1 fruit fly cellular context compared by ENCODE assay signal in genomic region chr2L:10303786-10304185, dm6.
TF ChIP-seq lines count a peak whose summit lies in the region.

Gene nmd (minus strand): TSS chr2L:10303947.

TF ChIP-seq in whole organism, embryonic, 481 proteins besides CTCF, POLR2A, EP300 and RAD21 (continued from another document and continues in another):
- no peak for TF ChIP-seq CG12769 (tag; optimal IDR thresholded peaks at IDR 0.05; lab: Kevin White, UChicago)
- peak in 1 of 2 experiments; percentile 3 for TF ChIP-seq chif (GFP tag; optimal IDR thresholded peaks at IDR 0.05; lab: Kevin White, UChicago)
- no peak for TF ChIP-seq NFAT (GFP tag; IDR thresholded peaks at IDR 0.05; lab: Robert Waterston, UW)
- TF ChIP-seq exex (tag; optimal IDR thresholded peaks at IDR 0.05; lab: Kevin White, UChicago): no peak
- TF ChIP-seq Oaz (GFP tag; IDR thresholded peaks at IDR 0.05; lab: Robert Waterston, UW): no peak
- TF ChIP-seq CG8388 (GFP tag; optimal IDR thresholded peaks at IDR 0.05; lab: Kevin White, UChicago): no peak
- TF ChIP-seq cas (GFP tag; IDR thresholded peaks at IDR 0.05; lab: Robert Waterston, UW): no peak
- TF ChIP-seq CG10267 (tag; optimal IDR thresholded peaks at IDR 0.05; lab: Kevin White, UChicago): peak; percentile 14
- no peak for TF ChIP-seq CG11723 (GFP tag; optimal IDR thresholded peaks at IDR 0.05; lab: Kevin White, UChicago)
- no peak for TF ChIP-seq MTF-1 (GFP tag; optimal IDR thresholded peaks at IDR 0.05; lab: Kevin White, UChicago; ENCODE audit: borderline replicate concordance)
- TF ChIP-seq NC2β (GFP tag; optimal IDR thresholded peaks at IDR 0.05; lab: Kevin White, UChicago): peak; percentile 16
- TF ChIP-seq Dad (GFP tag; optimal IDR thresholded peaks at IDR 0.05; lab: Kevin White, UChicago): no peak
- TF ChIP-seq CG6765 (GFP tag; optimal IDR thresholded peaks at IDR 0.05; lab: Kevin White, UChicago): no peak
- TF ChIP-seq CG18262 (tag; optimal IDR thresholded peaks at IDR 0.05; lab: Kevin White, UChicago): no peak
- no peak for TF ChIP-seq E2f1 (GFP tag; IDR thresholded peaks at IDR 0.05; lab: Robert Waterston, UW)
- peak; percentile 50; the same call in 1 of the 3 replicates for TF ChIP-seq CG16813 (GFP tag; IDR thresholded peaks at IDR 0.05; lab: Robert Waterston, UW; ENCODE audit: partially characterized antibody)
- TF ChIP-seq Adf1 (GFP tag; IDR thresholded peaks at IDR 0.05; lab: Robert Waterston, UW): no peak
- TF ChIP-seq her (GFP tag; optimal IDR thresholded peaks at IDR 0.05; lab: Kevin White, UChicago): no peak
- peak; percentile 77 for TF ChIP-seq MESR4 (GFP tag; optimal IDR thresholded peaks at IDR 0.05; lab: Kevin White, UChicago)
- no peak for TF ChIP-seq CG32772 (GFP tag; IDR thresholded peaks at IDR 0.05; lab: Robert Waterston, UW)
- TF ChIP-seq en (GFP tag; optimal IDR thresholded peaks at IDR 0.05; lab: Kevin White, UChicago): no peak
- no peak for TF ChIP-seq repo (GFP tag; optimal IDR thresholded peaks at IDR 0.05; lab: Kevin White, UChicago)
- no peak for TF ChIP-seq vnd (GFP tag; IDR thresholded peaks at IDR 0.05; lab: Robert Waterston, UW; ENCODE audit: partially characterized antibody)
- no peak for TF ChIP-seq Mad (GFP tag; optimal IDR thresholded peaks at IDR 0.05; lab: Kevin White, UChicago)
- TF ChIP-seq ems (GFP tag; optimal IDR thresholded peaks at IDR 0.05; lab: Kevin White, UChicago): no peak
- TF ChIP-seq CG6813 (GFP tag; optimal IDR thresholded peaks at IDR 0.05; lab: Kevin White, UChicago): no peak
- TF ChIP-seq hkb (optimal IDR thresholded peaks at IDR 0.05; lab: Kevin White, UChicago): no peak
- no peak for TF ChIP-seq hkb (GFP tag; IDR thresholded peaks at IDR 0.05; lab: Robert Waterston, UW)
- no peak for TF ChIP-seq lbe (GFP tag; optimal IDR thresholded peaks at IDR 0.05; lab: Kevin White, UChicago)
- no peak for TF ChIP-seq Drgx (GFP tag; IDR thresholded peaks at IDR 0.05; lab: Robert Waterston, UW)
- TF ChIP-seq Jarid2 (GFP tag; optimal IDR thresholded peaks at IDR 0.05; lab: Kevin White, UChicago): no peak
- TF ChIP-seq CG9797 (GFP tag; optimal IDR thresholded peaks at IDR 0.05; lab: Kevin White, UChicago): peak; percentile 71
- no peak for TF ChIP-seq CG4282 (GFP tag; optimal IDR thresholded peaks at IDR 0.05; lab: Kevin White, UChicago)
- TF ChIP-seq CG14667 (GFP tag; IDR thresholded peaks at IDR 0.05; lab: Robert Waterston, UW): no peak
- TF ChIP-seq CG9437 (GFP tag; optimal IDR thresholded peaks at IDR 0.05; lab: Kevin White, UChicago): no peak
- TF ChIP-seq CG33557 (GFP tag; optimal IDR thresholded peaks at IDR 0.05; lab: Kevin White, UChicago): no peak
- no peak for TF ChIP-seq Side (GFP tag; optimal IDR thresholded peaks at IDR 0.05; lab: Kevin White, UChicago)
- no peak for TF ChIP-seq CG1647 (GFP tag; optimal IDR thresholded peaks at IDR 0.05; lab: Kevin White, UChicago)
- TF ChIP-seq Dref (GFP tag; IDR thresholded peaks at IDR 0.05; lab: Robert Waterston, UW): peak; percentile 59
- no peak for TF ChIP-seq crol (GFP tag; IDR thresholded peaks at IDR 0.05; lab: Robert Waterston, UW)
- no peak for TF ChIP-seq al (GFP tag; IDR thresholded peaks at IDR 0.05; lab: Robert Waterston, UW)
- TF ChIP-seq Lpt (GFP tag; optimal IDR thresholded peaks at IDR 0.05; lab: Kevin White, UChicago): no peak
- TF ChIP-seq slou (GFP tag; optimal IDR thresholded peaks at IDR 0.05; lab: Kevin White, UChicago): no peak
- TF ChIP-seq nerfin-1 (tag; optimal IDR thresholded peaks at IDR 0.05; lab: Kevin White, UChicago): no peak
- TF ChIP-seq fru (optimal IDR thresholded peaks at IDR 0.05; lab: Kevin White, UChicago): no peak
- no peak for TF ChIP-seq CG12744 (GFP tag; optimal IDR thresholded peaks at IDR 0.05; lab: Kevin White, UChicago)
- TF ChIP-seq unc-4 (GFP tag; IDR thresholded peaks at IDR 0.05; lab: Robert Waterston, UW; ENCODE audit: partially characterized antibody): peak; percentile 30; the same call in 1 of the 2 replicates
- TF ChIP-seq Stat92E (GFP tag; optimal IDR thresholded peaks at IDR 0.05; lab: Kevin White, UChicago): no peak
- no peak for TF ChIP-seq ato (GFP tag; IDR thresholded peaks at IDR 0.05; lab: Robert Waterston, UW; ENCODE audit: partially characterized antibody)
- no peak for TF ChIP-seq Meics (GFP tag; optimal IDR thresholded peaks at IDR 0.05; lab: Kevin White, UChicago)
- no peak for TF ChIP-seq CG13624 (GFP tag; optimal IDR thresholded peaks at IDR 0.05; lab: Kevin White, UChicago)
- peak; percentile 35; the same call in 1 of the 2 replicates for TF ChIP-seq slbo (GFP tag; IDR thresholded peaks at IDR 0.05; lab: Robert Waterston, UW)
- no peak for TF ChIP-seq sc (optimal IDR thresholded peaks at IDR 0.05; lab: Kevin White, UChicago)
- TF ChIP-seq sc (GFP tag; optimal IDR thresholded peaks at IDR 0.05; lab: Kevin White, UChicago): no peak
- TF ChIP-seq CG4617 (GFP tag; optimal IDR thresholded peaks at IDR 0.05; lab: Kevin White, UChicago; ENCODE audit: borderline replicate concordance): peak; percentile 70
- peak; percentile 19 for TF ChIP-seq mam (GFP tag; optimal IDR thresholded peaks at IDR 0.05; lab: Kevin White, UChicago)
- no peak for TF ChIP-seq corto (GFP tag; optimal IDR thresholded peaks at IDR 0.05; lab: Kevin White, UChicago)
- no peak for TF ChIP-seq scrt (GFP tag; optimal IDR thresholded peaks at IDR 0.05; lab: Kevin White, UChicago)
- TF ChIP-seq CG5245 (GFP tag; optimal IDR thresholded peaks at IDR 0.05; lab: Kevin White, UChicago): no peak
- TF ChIP-seq dm (GFP tag; optimal IDR thresholded peaks at IDR 0.05; lab: Kevin White, UChicago): peak; percentile 45
- no peak for TF ChIP-seq cad (GFP tag; optimal IDR thresholded peaks at IDR 0.05; lab: Kevin White, UChicago)
- no peak; the same call in 1 of the 2 replicates for TF ChIP-seq CG9932 (GFP tag; IDR thresholded peaks at IDR 0.05; lab: Robert Waterston, UW)
- TF ChIP-seq cwo (GFP tag; optimal IDR thresholded peaks at IDR 0.05; lab: Kevin White, UChicago): no peak
- TF ChIP-seq CG16815 (GFP tag; optimal IDR thresholded peaks at IDR 0.05; lab: Kevin White, UChicago): no peak
- no peak for TF ChIP-seq CG32767 (GFP tag; IDR thresholded peaks at IDR 0.05; lab: Robert Waterston, UW)
- TF ChIP-seq jing (GFP tag; optimal IDR thresholded peaks at IDR 0.05; lab: Kevin White, UChicago): no peak
- peak; percentile 6 for TF ChIP-seq CG2678 (tag; optimal IDR thresholded peaks at IDR 0.05; lab: Kevin White, UChicago)
- no peak for TF ChIP-seq TFAM (GFP tag; optimal IDR thresholded peaks at IDR 0.05; lab: Kevin White, UChicago)
- TF ChIP-seq fd102C (GFP tag; optimal IDR thresholded peaks at IDR 0.05; lab: Kevin White, UChicago): no peak
- no peak for TF ChIP-seq CG3065 (GFP tag; optimal IDR thresholded peaks at IDR 0.05; lab: Kevin White, UChicago)
- TF ChIP-seq CG11696 (GFP tag; IDR thresholded peaks at IDR 0.05; lab: Robert Waterston, UW): no peak
- peak; percentile 32 for TF ChIP-seq Hmr (GFP tag; optimal IDR thresholded peaks at IDR 0.05; lab: Kevin White, UChicago)
- TF ChIP-seq run (tag; optimal IDR thresholded peaks at IDR 0.05; lab: Kevin White, UChicago): no peak
- TF ChIP-seq CG8089 (GFP tag; optimal IDR thresholded peaks at IDR 0.05; lab: Kevin White, UChicago): no peak
- no peak for TF ChIP-seq nau (GFP tag; optimal IDR thresholded peaks at IDR 0.05; lab: Kevin White, UChicago)
- TF ChIP-seq CG12299 (tag; optimal IDR thresholded peaks at IDR 0.05; lab: Kevin White, UChicago): no peak
- peak; percentile 91 for TF ChIP-seq CG17385 (GFP tag; optimal IDR thresholded peaks at IDR 0.05; lab: Kevin White, UChicago)
- TF ChIP-seq HLH3B (GFP tag; IDR thresholded peaks at IDR 0.05; lab: Robert Waterston, UW): no peak
- no peak for TF ChIP-seq CG31388 (GFP tag; optimal IDR thresholded peaks at IDR 0.05; lab: Kevin White, UChicago)
- TF ChIP-seq CG34422 (GFP tag; IDR thresholded peaks at IDR 0.05; lab: Robert Waterston, UW): no peak
- no peak for TF ChIP-seq kah (GFP tag; optimal IDR thresholded peaks at IDR 0.05; lab: Kevin White, UChicago)
- TF ChIP-seq odd (GFP tag; optimal IDR thresholded peaks at IDR 0.05; lab: Kevin White, UChicago): no peak
- no peak for TF ChIP-seq ftz-f1 (GFP tag; optimal IDR thresholded peaks at IDR 0.05; lab: Kevin White, UChicago)
- TF ChIP-seq sens (GFP tag; lab: Kevin White, UChicago): no peak
- no peak for TF ChIP-seq croc (GFP tag; conservative IDR thresholded peaks at IDR 0.05; lab: Robert Waterston, UW)
- no peak for TF ChIP-seq CG6689 (GFP tag; IDR thresholded peaks at IDR 0.05; lab: Robert Waterston, UW)
- TF ChIP-seq ase (GFP tag; IDR thresholded peaks at IDR 0.05; lab: Robert Waterston, UW): no peak
- TF ChIP-seq CG1602 (GFP tag; optimal IDR thresholded peaks at IDR 0.05; lab: Kevin White, UChicago): no peak
- TF ChIP-seq CG17186 (GFP tag; optimal IDR thresholded peaks at IDR 0.05; lab: Kevin White, UChicago): peak; percentile 7
- TF ChIP-seq Ssrp (tag; optimal IDR thresholded peaks at IDR 0.05; lab: Kevin White, UChicago): no peak
- TF ChIP-seq CG7786 (GFP tag; optimal IDR thresholded peaks at IDR 0.05; lab: Kevin White, UChicago): no peak
- no peak for TF ChIP-seq CG32532 (GFP tag; IDR thresholded peaks at IDR 0.05; lab: Robert Waterston, UW)
- TF ChIP-seq PHDP (tag; optimal IDR thresholded peaks at IDR 0.05; lab: Kevin White, UChicago): no peak
- TF ChIP-seq CG14965 (GFP tag; optimal IDR thresholded peaks at IDR 0.05; lab: Kevin White, UChicago; ENCODE audit: borderline replicate concordance): no peak
- TF ChIP-seq lmd (GFP tag; IDR thresholded peaks at IDR 0.05; lab: Robert Waterston, UW): no peak
- TF ChIP-seq CG12659 (GFP tag; optimal IDR thresholded peaks at IDR 0.05; lab: Kevin White, UChicago): peak; percentile 55
- TF ChIP-seq Ada2b (GFP tag; IDR thresholded peaks at IDR 0.05; lab: Robert Waterston, UW): no peak
- TF ChIP-seq ham (GFP tag; IDR thresholded peaks at IDR 0.05; lab: Robert Waterston, UW): no peak
- TF ChIP-seq zfh1 (GFP tag; IDR thresholded peaks at IDR 0.05; lab: Robert Waterston, UW): no peak
- TF ChIP-seq sima (GFP tag; optimal IDR thresholded peaks at IDR 0.05; lab: Kevin White, UChicago): no peak
- no peak for TF ChIP-seq CG4404 (GFP tag; IDR thresholded peaks at IDR 0.05; lab: Robert Waterston, UW)
- TF ChIP-seq H15 (GFP tag; IDR thresholded peaks at IDR 0.05; lab: Robert Waterston, UW): no peak
- no peak for TF ChIP-seq CG43689 (GFP tag; IDR thresholded peaks at IDR 0.05; lab: Robert Waterston, UW)
- no peak for TF ChIP-seq nerfin-2 (GFP tag; IDR thresholded peaks at IDR 0.05; lab: Robert Waterston, UW; ENCODE audit: partially characterized antibody)
- no peak for TF ChIP-seq D19B (GFP tag; optimal IDR thresholded peaks at IDR 0.05; lab: Kevin White, UChicago)
- TF ChIP-seq CG10979 (tag; optimal IDR thresholded peaks at IDR 0.05; lab: Kevin White, UChicago): peak; percentile 7
- no peak for TF ChIP-seq CG11560 (tag; IDR thresholded peaks at IDR 0.05; lab: Robert Waterston, UW)
- TF ChIP-seq pzg (GFP tag; optimal IDR thresholded peaks at IDR 0.05; lab: Kevin White, UChicago): peak; percentile 80
- TF ChIP-seq prd (optimal IDR thresholded peaks at IDR 0.05; lab: Kevin White, UChicago): no peak
- peak; percentile 4; the same call in 1 of the 3 replicates for TF ChIP-seq prd (GFP tag; IDR thresholded peaks at IDR 0.05; lab: Robert Waterston, UW)
- no peak for TF ChIP-seq Dip2 (GFP tag; IDR thresholded peaks at IDR 0.05; lab: Robert Waterston, UW)
- TF ChIP-seq CG4707 (GFP tag; optimal IDR thresholded peaks at IDR 0.05; lab: Kevin White, UChicago): no peak
- TF ChIP-seq sr (GFP tag; IDR thresholded peaks at IDR 0.05; lab: Robert Waterston, UW): no peak
- no peak for TF ChIP-seq CG3281 (GFP tag; optimal IDR thresholded peaks at IDR 0.05; lab: Kevin White, UChicago)
- TF ChIP-seq jumu (GFP tag; optimal IDR thresholded peaks at IDR 0.05; lab: Kevin White, UChicago): no peak
- TF ChIP-seq jigr1 (GFP tag; IDR thresholded peaks at IDR 0.05; lab: Robert Waterston, UW): no peak; the same call in 2 of the 3 replicates
- no peak for TF ChIP-seq ssp (GFP tag; IDR thresholded peaks at IDR 0.05; lab: Robert Waterston, UW)
- TF ChIP-seq CG1024 (GFP tag; IDR thresholded peaks at IDR 0.05; lab: Robert Waterston, UW): no peak
- TF ChIP-seq Opbp (GFP tag; IDR thresholded peaks at IDR 0.05; lab: Robert Waterston, UW; ENCODE audit: partially characterized antibody): no peak
- TF ChIP-seq CG31224 (GFP tag; IDR thresholded peaks at IDR 0.05; lab: Robert Waterston, UW): no peak
- no peak for TF ChIP-seq tll (GFP tag; optimal IDR thresholded peaks at IDR 0.05; lab: Kevin White, UChicago)
- TF ChIP-seq CG3995 (GFP tag; optimal IDR thresholded peaks at IDR 0.05; lab: Kevin White, UChicago): no peak
- peak; percentile 51 for TF ChIP-seq Max (GFP tag; optimal IDR thresholded peaks at IDR 0.05; lab: Kevin White, UChicago)
- no peak for TF ChIP-seq dati (GFP tag; IDR thresholded peaks at IDR 0.05; lab: Robert Waterston, UW)
- no peak for TF ChIP-seq hbn (GFP tag; IDR thresholded peaks at IDR 0.05; lab: Robert Waterston, UW; ENCODE audit: partially characterized antibody)
- no peak for TF ChIP-seq ab (GFP tag; optimal IDR thresholded peaks at IDR 0.05; lab: Kevin White, UChicago)
- no peak for TF ChIP-seq CG6654 (GFP tag; optimal IDR thresholded peaks at IDR 0.05; lab: Kevin White, UChicago)
- no peak for TF ChIP-seq Nf-YB (GFP tag; optimal IDR thresholded peaks at IDR 0.05; lab: Kevin White, UChicago)
- TF ChIP-seq fd64A (GFP tag; optimal IDR thresholded peaks at IDR 0.05; lab: Kevin White, UChicago): no peak
- no peak for TF ChIP-seq bab2 (GFP tag; optimal IDR thresholded peaks at IDR 0.05; lab: Kevin White, UChicago)
- no peak for TF ChIP-seq Dip3 (GFP tag; optimal IDR thresholded peaks at IDR 0.05; lab: Kevin White, UChicago)
- TF ChIP-seq HmgD (GFP tag; optimal IDR thresholded peaks at IDR 0.05; lab: Kevin White, UChicago): peak; percentile 34
- TF ChIP-seq ranshi (GFP tag; IDR thresholded peaks at IDR 0.05; lab: Robert Waterston, UW): no peak
- no peak for TF ChIP-seq CG12071 (GFP tag; optimal IDR thresholded peaks at IDR 0.05; lab: Kevin White, UChicago)
- TF ChIP-seq B-H2 (GFP tag; optimal IDR thresholded peaks at IDR 0.05; lab: Kevin White, UChicago): no peak
- no peak for TF ChIP-seq CG11398 (GFP tag; optimal IDR thresholded peaks at IDR 0.05; lab: Kevin White, UChicago)
- peak; percentile 49 for TF ChIP-seq CG33213 (GFP tag; optimal IDR thresholded peaks at IDR 0.05; lab: Kevin White, UChicago)
- peak; percentile 6 for TF ChIP-seq CG15269 (tag; optimal IDR thresholded peaks at IDR 0.05; lab: Kevin White, UChicago)
- no peak for TF ChIP-seq CG6854 (GFP tag; optimal IDR thresholded peaks at IDR 0.05; lab: Kevin White, UChicago)
